Worm (Caenorhabditis elegans) whole organism, L1 larva: Measurements from ENCODE around the gene C50F4.1.

Experiments
- C04F5.9 ChIP-seq: sonication (generic microtip); optimal IDR thresholded peaks from 2 replicates; lab custom pipeline; 2016; ENCODE audit warnings: missing genetic modification characterization, missing compliant biosample characterization
- C16A3.4 ChIP-seq: fragments of 150-350 bp; optimal IDR thresholded peaks from 2 replicates; lab custom pipeline; 2014; ENCODE audit warnings: missing biosample characterization, missing genetic modification characterization
- F16B12.6 ChIP-seq: fragments of 150-350 bp; optimal IDR thresholded peaks from 2 replicates; lab custom pipeline; 2014; ENCODE audit warnings: missing biosample characterization, missing genetic modification characterization
- Y116A8C.19 ChIP-seq: sonication (generic microtip); optimal IDR thresholded peaks from 2 replicates; lab custom pipeline; 2016; ENCODE audit warnings: missing compliant biosample characterization, missing genetic modification characterization, borderline replicate concordance
- alr-1 ChIP-seq: fragments of 200-800 bp; sonication (Bioruptor generic); optimal IDR thresholded peaks from 2 replicates; lab custom pipeline; 2018; ENCODE audit warnings: borderline replicate concordance, mild to moderate bottlenecking, missing genetic modification characterization, missing compliant biosample characterization
- ceh-63 ChIP-seq: fragments of 200-800 bp; sonication (Bioruptor generic); optimal IDR thresholded peaks from 2 replicates; lab custom pipeline; 2018; ENCODE audit warnings: mild to moderate bottlenecking, missing genetic modification characterization, missing compliant biosample characterization
- ceh-8 ChIP-seq: fragments of 200-800 bp; sonication (Bioruptor generic); optimal IDR thresholded peaks from 2 replicates; lab custom pipeline; 2018; ENCODE audit warnings: mild to moderate bottlenecking, missing genetic modification characterization, moderate library complexity, missing compliant biosample characterization
- ceh-88 ChIP-seq: fragments of 200-800 bp; sonication (Bioruptor generic); IDR thresholded peaks from 2 replicates; pipeline ENCODE4 v1.3.6; 2022; ENCODE audit warnings: missing genetic modification characterization, missing compliant biosample characterization
- ceh-90 ChIP-seq: sonication (generic microtip); optimal IDR thresholded peaks from 2 replicates; lab custom pipeline; 2016; ENCODE audit warnings: missing genetic modification characterization, missing compliant biosample characterization
- dpl-1 ChIP-seq, 3 experiments: fragments of 150-350 bp in 2 of 3; sonication (generic microtip) in 1 of 3; optimal IDR thresholded peaks; 2 replicates each; lab custom pipeline; 2014 to 2017; ENCODE audit warnings: missing biosample characterization in 3 of 3, missing genetic modification characterization in 3 of 3, missing genetic modification reagents in 3 of 3
- dsc-1 ChIP-seq: sonication (generic microtip); optimal IDR thresholded peaks from 2 replicates; lab custom pipeline; 2016; ENCODE audit warnings: mild to moderate bottlenecking, missing genetic modification characterization, missing compliant biosample characterization
- efl-3 ChIP-seq: fragments of 200-800 bp; sonication (Bioruptor generic); optimal IDR thresholded peaks from 2 replicates; lab custom pipeline; 2018; ENCODE audit warnings: mild to moderate bottlenecking, missing genetic modification characterization, missing compliant biosample characterization
- egl-27 ChIP-seq, 2 experiments: fragments of 150-350 bp in 1 of 2; sonication (generic microtip); optimal IDR thresholded peaks; 3 replicates each; lab custom pipeline; 2017 to 2018; ENCODE audit warnings: missing biosample characterization in 2 of 2, missing genetic modification characterization in 2 of 2, missing genetic modification reagents in 2 of 2
- elt-3 ChIP-seq, 6 experiments: fragments of 150-350 bp in 1 of 6; sonication (generic microtip); optimal IDR thresholded peaks; 2 replicates each; lab custom pipeline; 2017 to 2018; ENCODE audit warnings: missing biosample characterization in 6 of 6, missing genetic modification characterization in 6 of 6, inconsistent platforms in 1 of 6
- fkh-10 ChIP-seq: sonication (generic microtip); optimal IDR thresholded peaks from 2 replicates; lab custom pipeline; 2017; ENCODE audit warnings: missing biosample characterization, missing genetic modification reagents, missing genetic modification characterization
- fos-1 ChIP-seq: fragments of 150-350 bp; optimal IDR thresholded peaks from 2 replicates; lab custom pipeline; 2014; ENCODE audit warnings: missing biosample characterization, missing genetic modification characterization
- hlh-4 ChIP-seq: sonication (generic microtip); optimal IDR thresholded peaks from 2 replicates; lab custom pipeline; 2016; ENCODE audit warnings: mild to moderate bottlenecking, missing genetic modification characterization, missing compliant biosample characterization
- irx-1 ChIP-seq: sonication (generic microtip); optimal IDR thresholded peaks from 2 replicates; lab custom pipeline; 2016; ENCODE audit warnings: missing genetic modification characterization, missing compliant biosample characterization
- jun-1 ChIP-seq: fragments of 150-350 bp; optimal IDR thresholded peaks from 2 replicates; lab custom pipeline; 2014; ENCODE audit warnings: missing biosample characterization, missing genetic modification reagents, missing genetic modification characterization
- lin-13 ChIP-seq: fragments of 150-350 bp; optimal IDR thresholded peaks from 2 replicates; lab custom pipeline; 2014; ENCODE audit warnings: missing biosample characterization, missing genetic modification reagents, missing genetic modification characterization
- lin-39 ChIP-seq: fragments of 150-350 bp; optimal IDR thresholded peaks from 2 replicates; lab custom pipeline; 2014; ENCODE audit warnings: missing biosample characterization, missing genetic modification reagents, missing genetic modification characterization
- lir-3 ChIP-seq: sonication (generic microtip); optimal IDR thresholded peaks from 2 replicates; lab custom pipeline; 2016; ENCODE audit warnings: mild to moderate bottlenecking, missing genetic modification characterization, moderate library complexity, missing compliant biosample characterization; ENCODE audit not compliant: poor library complexity
- lsy-2 ChIP-seq, 2 experiments: fragments of 150-350 bp; optimal IDR thresholded peaks; 2 replicates each; lab custom pipeline; 2014; ENCODE audit warnings: missing biosample characterization in 2 of 2, missing genetic modification characterization in 2 of 2
- mab-9 ChIP-seq: fragments of 200-800 bp; sonication (Bioruptor generic); IDR thresholded peaks from 2 replicates; pipeline ENCODE4 v1.3.6; 2022; ENCODE audit warnings: missing genetic modification reagents, missing genetic modification characterization, missing compliant biosample characterization
- mdl-1 ChIP-seq, 2 experiments: fragments of 150-350 bp; optimal IDR thresholded peaks; 2 replicates each; lab custom pipeline; 2014 to 2017; ENCODE audit warnings: missing biosample characterization in 2 of 2, missing genetic modification characterization in 2 of 2, inconsistent platforms in 1 of 2
- mep-1 ChIP-seq: fragments of 150-350 bp; optimal IDR thresholded peaks from 2 replicates; lab custom pipeline; 2014; ENCODE audit warnings: missing biosample characterization, missing genetic modification characterization
- nhr-11 ChIP-seq: fragments of 150-350 bp; optimal IDR thresholded peaks from 2 replicates; lab custom pipeline; 2014; ENCODE audit warnings: missing biosample characterization, missing genetic modification characterization
- nhr-237 ChIP-seq: fragments of 150-350 bp; optimal IDR thresholded peaks from 2 replicates; lab custom pipeline; 2014; ENCODE audit warnings: missing biosample characterization, missing genetic modification characterization
- nhr-28 ChIP-seq: fragments of 150-350 bp; optimal IDR thresholded peaks from 2 replicates; lab custom pipeline; 2014; ENCODE audit warnings: missing biosample characterization, missing genetic modification characterization
- nhr-85 ChIP-seq: sonication (generic microtip); peaks from one replicate; lab custom pipeline; 2016; ENCODE audit warnings: missing genetic modification characterization, inconsistent platforms, missing compliant biosample characterization
- pqm-1 ChIP-seq: sonication (generic microtip); optimal IDR thresholded peaks from 3 replicates; lab custom pipeline; 2017; ENCODE audit warnings: missing biosample characterization, missing genetic modification characterization
- snpc-4 ChIP-seq: fragments of 150-350 bp; optimal IDR thresholded peaks from 2 replicates; lab custom pipeline; 2014; ENCODE audit warnings: missing biosample characterization, missing genetic modification characterization
- sox-4 ChIP-seq: sonication (generic microtip); optimal IDR thresholded peaks from 2 replicates; lab custom pipeline; 2016; ENCODE audit warnings: missing genetic modification characterization, missing compliant biosample characterization
- sptf-1 ChIP-seq: fragments of 150-350 bp; optimal IDR thresholded peaks from 2 replicates; lab custom pipeline; 2014; ENCODE audit warnings: missing biosample characterization, missing genetic modification characterization
- sup-37 ChIP-seq: fragments of 200-800 bp; sonication (Bioruptor generic); optimal IDR thresholded peaks from 2 replicates; lab custom pipeline; 2018; ENCODE audit warnings: mild to moderate bottlenecking, missing genetic modification characterization, missing compliant biosample characterization
- tbx-2 ChIP-seq: sonication (generic microtip); optimal IDR thresholded peaks from 2 replicates; lab custom pipeline; 2016; ENCODE audit warnings: missing genetic modification characterization, missing compliant biosample characterization
- tlp-1 ChIP-seq: fragments of 150-350 bp; optimal IDR thresholded peaks from 2 replicates; lab custom pipeline; 2014; ENCODE audit warnings: missing biosample characterization, missing genetic modification characterization
- unc-130 ChIP-seq: fragments of 150-350 bp; optimal IDR thresholded peaks from 2 replicates; lab custom pipeline; 2017; ENCODE audit warnings: missing biosample characterization, missing genetic modification characterization, inconsistent platforms
- unc-62 ChIP-seq: fragments of 150-350 bp; optimal IDR thresholded peaks from 2 replicates; lab custom pipeline; 2014; ENCODE audit warnings: missing biosample characterization, missing genetic modification reagents, missing genetic modification characterization
- unc-86 ChIP-seq: sonication (generic microtip); optimal IDR thresholded peaks from 2 replicates; lab custom pipeline; 2016; ENCODE audit warnings: missing genetic modification characterization, missing compliant biosample characterization
- unc-98 ChIP-seq: fragments of 200-800 bp; sonication (Bioruptor generic); IDR thresholded peaks from 2 replicates; pipeline ENCODE4 v1.3.6; 2022; ENCODE audit warnings: missing genetic modification characterization, missing compliant biosample characterization
- ztf-11 ChIP-seq, 2 experiments: sonication (generic microtip); optimal IDR thresholded peaks; 2 replicates each; lab custom pipeline; 2016 to 2017; ENCODE audit warnings: missing genetic modification characterization in 2 of 2, missing biosample characterization in 1 of 2, missing compliant biosample characterization in 1 of 2

Gene C50F4.1

ce11 chrV:9561624-9562179 is 35.1 kb downstream of the C50F4.1 start, which contains the start of gene rgef-1 (continued):
- TF ChIP-seq efl-3 = no peak
- no peak for TF ChIP-seq sptf-1 (tag; lab: Kevin White, UChicago)
- TF ChIP-seq unc-86 (tag; lab: Kevin White, UChicago) = peak; percentile 84
- TF ChIP-seq unc-98 (GFP tag; lab: Robert Waterston, UW) = no peak
- peak in 1 of 3 experiments; percentile 25 for TF ChIP-seq dpl-1 (GFP tag; optimal IDR thresholded peaks at IDR 0.05; lab: Kevin White, UChicago)
- no peak for TF ChIP-seq F16B12.6 (tag; lab: Kevin White, UChicago)
- TF ChIP-seq ztf-11 (tag; optimal IDR thresholded peaks at IDR 0.05; lab: Kevin White, UChicago) = peak in 1 of 2 experiments; percentile 26
- no peak for TF ChIP-seq tlp-1 (tag; lab: Kevin White, UChicago)
- TF ChIP-seq mab-9 (GFP tag; lab: Robert Waterston, UW) = no peak
- TF ChIP-seq jun-1 (tag; lab: Kevin White, UChicago) = no peak
- no peak for TF ChIP-seq ceh-88 (GFP tag; lab: Robert Waterston, UW)
- TF ChIP-seq C16A3.4 (tag; lab: Kevin White, UChicago) = no peak
- TF ChIP-seq ceh-90 (tag; lab: Kevin White, UChicago) = no peak
- peak; percentile 17 for TF ChIP-seq ceh-8 (GFP tag; lab: Kevin White, UChicago)
- no peak for TF ChIP-seq hlh-4 (tag; lab: Kevin White, UChicago)
- no peak for TF ChIP-seq nhr-28 (tag; lab: Kevin White, UChicago)
- TF ChIP-seq fos-1 (tag; lab: Kevin White, UChicago) = peak; percentile 16
- TF ChIP-seq sup-37 (GFP tag; lab: Kevin White, UChicago) = no peak
- no peak for TF ChIP-seq ceh-63
- no peak for TF ChIP-seq C04F5.9 (tag; lab: Kevin White, UChicago)
- no peak for TF ChIP-seq mep-1 (tag; lab: Kevin White, UChicago)
- TF ChIP-seq tbx-2 (tag; lab: Kevin White, UChicago) = peak; percentile 47
- no peak for TF ChIP-seq elt-3 (tag; optimal IDR thresholded peaks at IDR 0.05; lab: Kevin White, UChicago)
- TF ChIP-seq lin-39 (tag; lab: Kevin White, UChicago) = no peak
- TF ChIP-seq Y116A8C.19 (tag; lab: Kevin White, UChicago) = no peak
- no peak for TF ChIP-seq pqm-1 (tag; lab: Kevin White, UChicago)
- TF ChIP-seq fkh-10 (GFP tag; lab: Kevin White, UChicago) = peak; percentile 96
- TF ChIP-seq lsy-2 (tag; optimal IDR thresholded peaks at IDR 0.05; lab: Kevin White, UChicago) = peak; percentile 41 to 60
- no peak for TF ChIP-seq snpc-4 (tag; lab: Kevin White, UChicago)
- peak in 1 of 2 experiments; percentile 27 for TF ChIP-seq egl-27 (tag; optimal IDR thresholded peaks at IDR 0.05; lab: Kevin White, UChicago)
- no peak for TF ChIP-seq unc-130 (tag; lab: Kevin White, UChicago)
- no peak for TF ChIP-seq nhr-237 (tag; lab: Kevin White, UChicago)
- no peak for TF ChIP-seq lir-3 (tag; lab: Kevin White, UChicago)
- peak; percentile 26 for TF ChIP-seq irx-1 (tag; lab: Kevin White, UChicago)
- TF ChIP-seq sox-4 (tag; lab: Kevin White, UChicago) = no peak
- no peak for TF ChIP-seq alr-1 (tag; lab: Kevin White, UChicago)
- no peak for TF ChIP-seq nhr-11 (tag; lab: Kevin White, UChicago)
- TF ChIP-seq mdl-1 (tag; optimal IDR thresholded peaks at IDR 0.05; lab: Kevin White, UChicago) = no peak
- TF ChIP-seq dsc-1 (tag; lab: Kevin White, UChicago) = peak; percentile 35
- no peak for TF ChIP-seq nhr-85 (tag; lab: Kevin White, UChicago)
- TF ChIP-seq lin-13 (GFP tag; lab: Kevin White, UChicago) = peak; percentile 18
- no peak for TF ChIP-seq unc-62
